Worm (Caenorhabditis elegans): ENCODE measurements around the gene him-8.

DNA sequence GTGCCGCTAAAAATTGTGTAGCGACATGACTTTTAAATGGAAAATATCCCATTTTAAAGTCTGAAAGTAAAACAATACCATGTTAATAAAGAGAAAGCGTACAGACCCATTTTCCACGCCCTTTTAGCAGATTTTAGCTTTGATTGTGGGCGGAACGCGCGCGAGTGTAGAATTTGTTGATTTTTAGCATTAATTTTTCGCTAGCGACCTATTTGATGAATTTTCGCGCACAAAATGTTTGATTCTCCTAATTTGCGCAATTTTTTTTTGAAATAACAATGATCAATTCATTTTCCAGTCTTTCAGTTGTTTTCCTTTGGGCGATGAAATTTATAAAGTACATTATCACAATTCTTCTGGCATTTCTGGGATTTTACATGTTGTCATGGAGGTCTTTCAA lies 28.1 kb upstream of the him-8 start, which contains the start of gene T07G12.3:
- TF ChIP-seq pha-4 (tag; optimal IDR thresholded peaks at IDR 0.05) (no peak), nhr-28 (tag; optimal IDR thresholded peaks at IDR 0.05) (no peak), lin-13 (tag; optimal IDR thresholded peaks at IDR 0.05) (no peak), nhr-237 (tag; optimal IDR thresholded peaks at IDR 0.05) (no peak), nhr-76 (tag; optimal IDR thresholded peaks at IDR 0.05) (no peak)

Data from whole organism, mixed stage, embryonic.